Fruit fly (Drosophila melanogaster) whole organism, adult: Measurements from ENCODE around the gene Saf6.

Experiments
- CG11617 ChIP-seq: fragments of 200-800 bp; sonication (Bioruptor generic); optimal IDR thresholded peaks from 2 replicates; lab custom pipeline; 2017; ENCODE audit warnings: mild to moderate bottlenecking, missing biosample characterization, missing genetic modification reagents, missing genetic modification characterization
- CG12768 ChIP-seq: fragments of 200-800 bp; sonication (Bioruptor generic); optimal IDR thresholded peaks from 2 replicates; lab custom pipeline; 2017; ENCODE audit warnings: missing biosample characterization, missing genetic modification characterization, mild to moderate bottlenecking, moderate library complexity, missing genetic modification reagents
- CG14711 ChIP-seq: fragments of 200-800 bp; sonication (Bioruptor generic); optimal IDR thresholded peaks from 2 replicates; lab custom pipeline; 2018; ENCODE audit warnings: missing biosample characterization, mild to moderate bottlenecking, missing genetic modification characterization, moderate library complexity
- CG1620 ChIP-seq: fragments of 200-800 bp; sonication (Bioruptor generic); optimal IDR thresholded peaks from 2 replicates; lab custom pipeline; 2016; ENCODE audit warnings: missing biosample characterization, missing genetic modification characterization
- CG33017 ChIP-seq: fragments of 200-800 bp; sonication (Bioruptor generic); optimal IDR thresholded peaks from 2 replicates; lab custom pipeline; 2018; ENCODE audit warnings: missing biosample characterization, mild to moderate bottlenecking, missing genetic modification characterization, moderate library complexity
- CG5204 ChIP-seq: fragments of 200-800 bp; sonication (Bioruptor generic); optimal IDR thresholded peaks from 2 replicates; lab custom pipeline; 2016; ENCODE audit warnings: missing biosample characterization, missing genetic modification characterization
- CG7045 ChIP-seq: fragments of 200-800 bp; sonication (Bioruptor generic); optimal IDR thresholded peaks from 2 replicates; lab custom pipeline; 2017; ENCODE audit warnings: missing biosample characterization, mild to moderate bottlenecking, missing genetic modification characterization
- CG7101 ChIP-seq: fragments of 200-800 bp; sonication (Bioruptor generic); optimal IDR thresholded peaks from 2 replicates; lab custom pipeline; 2018; ENCODE audit warnings: missing biosample characterization, mild to moderate bottlenecking, missing genetic modification characterization, moderate library complexity
- Clk ChIP-seq: fragments of 200-800 bp; sonication (Bioruptor generic); optimal IDR thresholded peaks from 2 replicates; lab custom pipeline; 2017; ENCODE audit warnings: missing biosample characterization, missing genetic modification characterization
- Crg-1 ChIP-seq: fragments of 200-800 bp; sonication (Bioruptor generic); optimal IDR thresholded peaks from 2 replicates; lab custom pipeline; 2016; ENCODE audit warnings: missing biosample characterization, missing genetic modification characterization
- Hr96 ChIP-seq: fragments of 200-800 bp; sonication (Bioruptor generic); optimal IDR thresholded peaks from 2 replicates; lab custom pipeline; 2016; ENCODE audit warnings: missing biosample characterization, missing genetic modification characterization
- Mnt ChIP-seq: fragments of 200-800 bp; sonication (Bioruptor generic); optimal IDR thresholded peaks from 2 replicates; lab custom pipeline; 2016; ENCODE audit warnings: missing biosample characterization, mild to moderate bottlenecking, missing genetic modification characterization
- bab1 ChIP-seq: fragments of 200-800 bp; sonication (Bioruptor generic); optimal IDR thresholded peaks from 3 replicates; lab custom pipeline; 2019; ENCODE audit warnings: missing biosample characterization, mild to moderate bottlenecking, missing genetic modification characterization, moderate library complexity
- cic ChIP-seq: fragments of 200-800 bp; sonication (Bioruptor generic); optimal IDR thresholded peaks from 2 replicates; lab custom pipeline; 2017; ENCODE audit warnings: missing biosample characterization, mild to moderate bottlenecking, missing genetic modification characterization, moderate library complexity
- cnc ChIP-seq, 2 experiments: fragments of >200 bp; optimal IDR thresholded peaks; 2 replicates each; lab custom pipeline; 2017
- kay ChIP-seq: fragments of 200-800 bp; sonication (Bioruptor generic); peaks from one replicate; lab custom pipeline; 2016; ENCODE audit warnings: missing biosample characterization, missing genetic modification characterization, borderline replicate concordance
- ovo ChIP-seq: fragments of 200-800 bp; sonication (Bioruptor generic); optimal IDR thresholded peaks from 2 replicates; lab custom pipeline; 2016; ENCODE audit warnings: missing biosample characterization, missing genetic modification characterization
- pad ChIP-seq: fragments of 200-800 bp; sonication (Bioruptor generic); optimal IDR thresholded peaks from 3 replicates; lab custom pipeline; 2017; ENCODE audit warnings: missing biosample characterization, missing genetic modification characterization, mild to moderate bottlenecking, moderate library complexity, missing genetic modification reagents
- tj ChIP-seq: fragments of 200-800 bp; sonication (Bioruptor generic); optimal IDR thresholded peaks from 3 replicates; lab custom pipeline; 2017; ENCODE audit warnings: missing biosample characterization, mild to moderate bottlenecking, missing genetic modification characterization, moderate library complexity
- toe ChIP-seq: fragments of 200-800 bp; sonication (Bioruptor generic); optimal IDR thresholded peaks from 2 replicates; lab custom pipeline; 2016; ENCODE audit warnings: missing biosample characterization, missing genetic modification characterization

Gene Saf6

DNA sequence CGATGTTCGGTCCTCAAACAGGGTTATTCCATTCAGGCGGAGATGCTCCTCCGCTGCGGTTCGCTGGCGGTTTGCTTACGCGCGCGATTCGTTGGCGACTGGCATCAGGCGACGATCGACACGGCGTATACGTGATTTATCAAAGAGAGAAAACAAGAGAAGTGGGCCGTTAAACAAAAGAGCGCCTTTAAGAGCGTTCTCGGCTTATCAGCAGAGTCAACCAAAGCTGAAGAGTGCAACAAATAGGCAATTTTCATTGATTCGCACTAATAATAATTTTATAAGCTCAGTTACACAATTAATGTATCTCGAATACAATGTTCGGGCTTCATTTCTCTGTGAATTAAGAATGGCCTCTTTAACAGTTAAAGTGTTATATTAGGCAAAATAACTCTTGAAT lies 25.1 kb downstream of the Saf6 start, which contains the start of gene Pkg21D:
Pkg21D (minus strand) TSS at position 101 of the 400 bp plus-strand sequence.
- TF ChIP-seq cnc (optimal IDR thresholded peaks at IDR 0.05; lab: Kevin White, UChicago) = no peak
- TF ChIP-seq CG11617 (GFP tag; lab: Kevin White, UChicago) = no peak
- no peak for TF ChIP-seq CG12768 (GFP tag; lab: Kevin White, UChicago)
- no peak for TF ChIP-seq Hr96
- no peak for TF ChIP-seq cic
- TF ChIP-seq Mnt (GFP tag; lab: Kevin White, UChicago) = no peak
- TF ChIP-seq tj (GFP tag; lab: Kevin White, UChicago) = no peak
- TF ChIP-seq CG5204 = no peak
- no peak for TF ChIP-seq CG33017 (tag; lab: Kevin White, UChicago)
- no peak for TF ChIP-seq toe (GFP tag; lab: Kevin White, UChicago)
- TF ChIP-seq ovo = no peak
- no peak for TF ChIP-seq kay (GFP tag; lab: Kevin White, UChicago)
- TF ChIP-seq bab1 = no peak
- no peak for TF ChIP-seq CG1620
- TF ChIP-seq Clk (GFP tag; lab: Kevin White, UChicago) = no peak
- no peak for TF ChIP-seq CG14711 (tag; lab: Kevin White, UChicago)

- peak; percentile 38 for TF ChIP-seq CG12768 (GFP tag; lab: Kevin White, UChicago)
- TF ChIP-seq cic = no peak
- peak; percentile 42 for TF ChIP-seq pad (GFP tag; lab: Kevin White, UChicago)
- TF ChIP-seq kay (GFP tag; lab: Kevin White, UChicago) = no peak
Observed at dm6 chr2L:789966-790365, 25.8 kb downstream of the Saf6 start.

dm6 chr2L:784036-784435 lies 31.7 kb downstream of the Saf6 start, which contains the start of gene CG3544:
Gene CG3544, plus strand, starts transcription at chr2L:784336.
- TF ChIP-seq CG14711 (tag; lab: Kevin White, UChicago) (no peak), Clk (GFP tag; lab: Kevin White, UChicago) (no peak), Crg-1 (GFP tag; lab: Kevin White, UChicago) (no peak), tj (GFP tag; lab: Kevin White, UChicago) (no peak), toe (GFP tag; lab: Kevin White, UChicago) (no peak), CG5204 (no peak), CG1620 (no peak)

DNA sequence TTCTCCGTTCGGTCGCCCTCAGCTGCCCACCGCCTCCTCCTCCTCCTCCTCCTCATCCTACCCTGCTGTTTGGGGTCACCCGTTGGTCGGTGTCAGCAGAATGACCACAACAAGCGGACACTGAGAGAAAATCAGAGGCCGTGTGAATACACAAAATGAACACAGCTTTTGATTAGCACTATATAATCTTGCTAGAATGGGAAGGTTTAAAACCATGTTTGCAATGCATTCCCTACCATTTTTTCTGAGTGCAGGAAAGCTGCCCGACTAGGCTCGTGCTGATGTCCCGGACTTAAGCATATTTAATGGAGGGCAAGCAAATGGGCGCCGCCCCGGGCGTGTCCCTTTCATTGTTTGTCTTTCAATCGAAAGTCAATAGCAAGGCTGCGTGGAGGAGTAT lies 34.9 kb downstream of the Saf6 start:
- TF ChIP-seq toe (GFP tag; lab: Kevin White, UChicago) = no peak
- TF ChIP-seq tj (GFP tag; lab: Kevin White, UChicago) = no peak
- no peak for TF ChIP-seq CG14711 (tag; lab: Kevin White, UChicago)
- no peak for TF ChIP-seq CG33017 (tag; lab: Kevin White, UChicago)
- TF ChIP-seq pad (GFP tag; lab: Kevin White, UChicago) = no peak
- TF ChIP-seq CG7045 (GFP tag; lab: Kevin White, UChicago) = no peak
- no peak for TF ChIP-seq CG12768 (GFP tag; lab: Kevin White, UChicago)
- TF ChIP-seq CG1620 = no peak
- no peak for TF ChIP-seq Crg-1 (GFP tag; lab: Kevin White, UChicago)
- TF ChIP-seq bab1 = no peak
- TF ChIP-seq Hr96 = no peak
- no peak for TF ChIP-seq CG5204

DNA sequence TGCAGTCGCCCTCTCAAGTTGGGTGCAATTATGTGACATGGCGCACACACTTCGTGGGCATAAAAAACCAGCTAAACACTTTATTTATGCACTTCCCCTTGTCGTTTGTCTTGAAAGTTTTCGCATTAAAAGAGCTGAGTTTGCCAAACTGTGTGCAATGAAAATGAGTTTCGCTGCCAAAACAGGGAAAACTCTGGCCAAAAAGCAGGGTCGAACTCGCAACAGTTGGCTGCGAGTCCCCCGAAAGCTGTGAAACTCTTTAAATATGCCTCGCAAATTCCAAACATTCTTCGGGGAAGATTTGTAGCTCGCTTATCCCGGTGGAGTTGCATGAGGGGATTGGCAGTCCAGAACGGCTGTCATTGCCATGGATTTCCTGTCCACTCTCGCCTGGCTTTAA lies 35.6 kb downstream of the Saf6 start, which contains the start of gene Gr21a:
Gr21a (plus strand) TSS at position 301 of the 400 bp plus-strand sequence.
- TF ChIP-seq Hr96 (no peak), CG5204 (no peak), CG1620 (no peak), Crg-1 (GFP tag; lab: Kevin White, UChicago) (no peak), cnc (optimal IDR thresholded peaks at IDR 0.05; lab: Kevin White, UChicago) (no peak), CG11617 (GFP tag; lab: Kevin White, UChicago) (no peak), bab1 (no peak), cic (no peak), Clk (GFP tag; lab: Kevin White, UChicago) (no peak), CG12768 (GFP tag; lab: Kevin White, UChicago) (no peak), ovo (no peak), CG14711 (tag; lab: Kevin White, UChicago) (no peak), Mnt (GFP tag; lab: Kevin White, UChicago) (no peak)

dm6 chr2L:779123-779584 lies 36.6 kb downstream of the Saf6 start, which contains the start of gene CG13947:
Gene CG13947, plus strand, starts transcription at chr2L:779173.
- TF ChIP-seq tj (GFP tag; lab: Kevin White, UChicago) = no peak
- no peak for TF ChIP-seq CG11617 (GFP tag; lab: Kevin White, UChicago)
- TF ChIP-seq CG14711 (tag; lab: Kevin White, UChicago) = no peak
- TF ChIP-seq Clk (GFP tag; lab: Kevin White, UChicago) = no peak
- no peak for TF ChIP-seq kay (GFP tag; lab: Kevin White, UChicago)
- TF ChIP-seq Mnt (GFP tag; lab: Kevin White, UChicago) = no peak
- no peak for TF ChIP-seq CG7101
- TF ChIP-seq cnc (optimal IDR thresholded peaks at IDR 0.05; lab: Kevin White, UChicago) = no peak
- TF ChIP-seq CG1620 = no peak
- TF ChIP-seq ovo = no peak
- TF ChIP-seq CG12768 (GFP tag; lab: Kevin White, UChicago) = no peak

- TF ChIP-seq CG12768 (GFP tag; lab: Kevin White, UChicago) (no peak), cic (no peak), toe (GFP tag; lab: Kevin White, UChicago) (no peak), Crg-1 (GFP tag; lab: Kevin White, UChicago) (no peak)
Observed at dm6 chr2L:776236-776635, 39.5 kb downstream of the Saf6 start, which contains the start of gene CG13946. Gene CG13946, plus strand, starts transcription at chr2L:776536.
